Worm (Caenorhabditis elegans): ENCODE data around the gene pyp-1.
"Not testable (repeated sequence)": the region's sequence is repeated elsewhere in the genome, so short reads cannot be mapped to it uniquely, and the experiment has no call there.

Gene pyp-1

DNA sequence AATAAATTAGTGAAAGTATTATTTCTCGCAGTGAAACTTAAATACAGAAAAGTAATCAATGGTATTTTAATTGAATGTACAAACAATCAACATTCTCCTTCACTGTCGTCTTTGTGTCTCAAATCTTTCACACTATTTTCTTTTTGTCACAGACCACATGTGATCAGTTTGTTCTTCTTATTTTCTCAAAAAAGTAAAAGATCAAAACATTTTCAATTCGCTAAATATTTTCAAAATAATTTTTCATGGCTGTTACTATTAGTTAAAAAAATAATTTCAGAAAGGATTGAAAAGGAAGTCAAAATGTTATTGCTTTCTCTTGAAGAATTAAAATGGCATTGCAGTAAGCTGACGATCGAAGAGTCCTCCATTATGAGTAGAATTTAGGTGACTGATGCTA lies 42.1 kb upstream of the pyp-1 start, which contains the start of gene dhs-31:
dhs-31 (minus strand) TSS at position 101 of the 400 bp plus-strand sequence.
- TF ChIP-seq zag-1 (tag; optimal IDR thresholded peaks at IDR 0.05) (no peak), fos-1 (tag; optimal IDR thresholded peaks at IDR 0.05) (no peak), sea-2 (GFP tag; optimal IDR thresholded peaks at IDR 0.05) (no peak), R02D3.7 (tag; optimal IDR thresholded peaks at IDR 0.05) (no peak), nhr-23 (tag; optimal IDR thresholded peaks at IDR 0.05) (no peak), ceh-28 (tag; optimal IDR thresholded peaks at IDR 0.05) (no peak)

DNA sequence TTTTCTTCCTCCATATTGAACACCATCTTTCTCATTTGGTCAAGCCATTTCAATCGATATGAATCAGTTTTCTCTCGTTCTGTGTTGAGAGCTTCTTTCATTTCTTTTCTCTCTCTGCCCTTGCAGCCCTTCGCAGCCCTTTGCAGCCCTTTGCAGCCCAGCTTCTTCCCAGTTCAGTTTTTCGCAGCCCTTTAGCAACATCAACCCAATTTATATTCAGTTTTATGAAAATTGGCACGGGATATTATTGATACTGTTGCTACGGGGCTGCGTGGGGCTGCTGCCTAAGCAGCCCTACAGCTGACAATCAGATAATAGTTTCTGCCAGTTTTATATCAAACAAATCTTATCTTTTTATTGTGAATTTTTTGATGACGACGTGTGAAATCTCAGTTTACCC lies 38.2 kb upstream of the pyp-1 start, which contains the start of gene F44D12.10:
F44D12.10 (minus strand) TSS at position 101 of the 400 bp plus-strand sequence.
- TF ChIP-seq hmg-11 (tag; optimal IDR thresholded peaks at IDR 0.05) (no peak), ztf-11 (tag; optimal IDR thresholded peaks at IDR 0.05) (no peak), skn-1 (tag; optimal IDR thresholded peaks at IDR 0.05) (no peak), nhr-23 (tag; optimal IDR thresholded peaks at IDR 0.05) (no peak), fos-1 (tag; optimal IDR thresholded peaks at IDR 0.05) (no peak), ceh-28 (tag; optimal IDR thresholded peaks at IDR 0.05) (no peak), zag-1 (tag; optimal IDR thresholded peaks at IDR 0.05) (no peak), nhr-76 (tag; optimal IDR thresholded peaks at IDR 0.05) (no peak), egl-27 (tag; optimal IDR thresholded peaks at IDR 0.05) (no peak), R02D3.7 (tag; optimal IDR thresholded peaks at IDR 0.05) (no peak), daf-12 (tag; optimal IDR thresholded peaks at IDR 0.05) (no peak), jun-1 (tag; optimal IDR thresholded peaks at IDR 0.05) (no peak), egl-5 (tag; optimal IDR thresholded peaks at IDR 0.05) (no peak), unc-62 (GFP tag; optimal IDR thresholded peaks at IDR 0.05) (no peak), pha-4 (tag; optimal IDR thresholded peaks at IDR 0.05) (no peak), sea-2 (GFP tag; optimal IDR thresholded peaks at IDR 0.05) (no peak), snpc-4 (tag; optimal IDR thresholded peaks at IDR 0.05) (no peak), ZK546.5 (tag; optimal IDR thresholded peaks at IDR 0.05) (no peak), nhr-12 (tag; optimal IDR thresholded peaks at IDR 0.05) (no peak), nhr-77 (tag; optimal IDR thresholded peaks at IDR 0.05) (no peak)

DNA sequence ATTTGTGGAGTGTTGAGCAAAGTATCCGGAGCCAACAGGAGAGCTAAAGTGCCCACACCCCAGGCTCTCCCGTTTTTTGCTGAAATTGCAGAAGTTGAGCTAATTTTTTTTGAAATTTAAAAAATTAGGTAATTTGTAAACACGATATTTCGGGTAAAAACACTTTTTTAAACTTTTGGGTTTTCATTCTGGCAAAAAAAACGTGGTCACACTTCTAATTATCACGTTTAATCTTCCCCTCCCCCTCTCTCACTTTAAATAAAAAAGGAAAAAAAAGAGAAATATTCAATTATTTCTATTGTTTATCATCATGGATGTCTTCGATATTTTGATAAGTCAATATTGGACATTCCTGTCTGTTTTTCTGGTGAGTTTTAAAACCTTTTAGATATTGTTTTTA lies 34.3 kb upstream of the pyp-1 start, which contains the start of gene F44D12.6:
F44D12.6 (plus strand) TSS at position 301 of the 400 bp plus-strand sequence.
- TF ChIP-seq ZK546.5 (tag; optimal IDR thresholded peaks at IDR 0.05) (no peak), ceh-9 (tag; optimal IDR thresholded peaks at IDR 0.05) (no peak), egl-27 (tag; optimal IDR thresholded peaks at IDR 0.05) (no peak), elt-1 (tag; optimal IDR thresholded peaks at IDR 0.05) (no peak), nhr-12 (tag; optimal IDR thresholded peaks at IDR 0.05) (no peak), ztf-4 (tag; optimal IDR thresholded peaks at IDR 0.05) (no peak), ceh-28 (tag; optimal IDR thresholded peaks at IDR 0.05) (no peak), ceh-16 (tag; optimal IDR thresholded peaks at IDR 0.05) (no peak), nhr-23 (tag; optimal IDR thresholded peaks at IDR 0.05) (no peak)

DNA sequence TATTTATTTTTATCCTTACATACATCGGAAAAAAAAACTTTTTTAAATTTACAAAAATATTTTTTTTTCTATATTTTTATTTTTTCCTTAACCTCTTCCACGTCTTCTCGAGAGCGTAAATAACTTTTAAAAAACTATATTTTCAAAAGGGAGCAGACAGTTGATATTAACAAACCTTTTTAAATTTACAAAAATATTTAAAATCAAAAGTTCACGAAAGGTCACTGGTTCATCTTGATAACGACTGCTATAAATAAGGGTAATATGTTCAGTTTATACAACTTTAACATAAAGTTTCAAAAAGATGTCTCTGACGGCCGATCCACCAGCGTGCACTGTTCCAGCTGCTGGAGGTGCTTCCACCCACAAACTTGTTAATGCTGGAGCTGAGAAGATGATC lies 30.1 kb upstream of the pyp-1 start, which contains the start of the genes F44D12.16 and msd-2:
F44D12.16 (plus strand) TSS at position 301 of the 400 bp plus-strand sequence.
msd-2 (plus strand) TSS at position 305 of the 400 bp plus-strand sequence.
- TF ChIP-seq zag-1, unc-39, tbx-2 (tag; optimal IDR thresholded peaks at IDR 0.05): not testable (repeated sequence)

DNA sequence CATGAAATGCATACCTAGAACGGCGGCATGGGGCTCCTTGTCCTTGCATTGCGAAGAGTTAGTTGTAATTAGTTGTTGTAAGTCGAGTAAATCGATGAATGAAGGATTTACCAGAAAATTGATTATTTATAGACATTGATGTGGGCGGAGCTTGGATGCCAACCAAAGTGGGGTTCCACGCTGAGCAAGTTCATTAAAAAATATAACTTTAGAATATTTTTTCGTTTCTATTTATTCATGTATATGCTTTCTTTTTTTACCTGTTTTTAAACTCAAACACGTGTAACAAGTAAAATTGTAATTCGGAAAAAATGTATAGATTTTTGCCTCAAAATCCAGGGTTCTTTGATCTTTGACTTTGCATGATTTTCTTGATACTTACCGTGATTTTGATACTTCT lies 28.8 kb upstream of the pyp-1 start, which contains the start of gene gipc-2:
gipc-2 (minus strand) TSS at position 101 of the 400 bp plus-strand sequence.
- no peak for TF ChIP-seq egl-27 (tag; optimal IDR thresholded peaks at IDR 0.05)
- no peak for TF ChIP-seq lin-15B (tag; optimal IDR thresholded peaks at IDR 0.05)
- no peak for TF ChIP-seq ceh-16 (tag; optimal IDR thresholded peaks at IDR 0.05)
- TF ChIP-seq mml-1 (tag; optimal IDR thresholded peaks at IDR 0.05), result no peak
- no peak for TF ChIP-seq ztf-11 (tag; optimal IDR thresholded peaks at IDR 0.05)
- no peak for TF ChIP-seq nhr-77 (tag; optimal IDR thresholded peaks at IDR 0.05)
- no peak for TF ChIP-seq ama-1 (optimal IDR thresholded peaks at IDR 0.05)
- no peak for TF ChIP-seq mdl-1 (tag; optimal IDR thresholded peaks at IDR 0.05)
- no peak for TF ChIP-seq nhr-12 (tag; optimal IDR thresholded peaks at IDR 0.05)
- TF ChIP-seq skn-1 (tag; optimal IDR thresholded peaks at IDR 0.05), result no peak
- no peak for TF ChIP-seq lin-39 (tag; optimal IDR thresholded peaks at IDR 0.05)
- TF ChIP-seq elt-1 (tag; optimal IDR thresholded peaks at IDR 0.05), result no peak
- no peak for TF ChIP-seq nfya-1 (tag; optimal IDR thresholded peaks at IDR 0.05; ENCODE audit: insufficient read depth)
- TF ChIP-seq nhr-23 (tag; optimal IDR thresholded peaks at IDR 0.05), result no peak
- no peak for TF ChIP-seq snpc-4 (tag; optimal IDR thresholded peaks at IDR 0.05)
- TF ChIP-seq lsy-12 (tag; optimal IDR thresholded peaks at IDR 0.05), result no peak

Measured in whole organism, L3 larva.